Worm (Caenorhabditis elegans) whole organism, young adult: ENCODE measurements around the gene T23F2.2.
A peak's percentile ranks its signal among the peaks of the same experiment; 100 is the strongest.

ENCODE experiments used
- B0261.1 ChIP-seq: sonication (generic microtip); optimal IDR thresholded peaks from 2 replicates; lab custom pipeline; 2016; ENCODE audit warnings: mild to moderate bottlenecking, missing genetic modification characterization, moderate library complexity, missing compliant biosample characterization
- C17E4.6 ChIP-seq: fragments of 200-800 bp; sonication (Bioruptor generic); IDR thresholded peaks from 2 replicates; pipeline ENCODE4 v1.3.6; 2022; ENCODE audit warnings: missing genetic modification reagents, missing genetic modification characterization, missing compliant biosample characterization
- F52B5.7 ChIP-seq: sonication (generic microtip); optimal IDR thresholded peaks from 2 replicates; lab custom pipeline; 2016; ENCODE audit warnings: mild to moderate bottlenecking, missing genetic modification characterization, missing compliant biosample characterization
- K11D2.4 ChIP-seq: fragments of 200-800 bp; sonication (Bioruptor generic); IDR thresholded peaks from 2 replicates; pipeline ENCODE4 v1.3.6; 2022; ENCODE audit warnings: missing genetic modification reagents, missing genetic modification characterization, missing compliant biosample characterization
- Y53G8AR.9 ChIP-seq: fragments of 200-800 bp; sonication (Bioruptor generic); conservative IDR thresholded peaks from 2 replicates; pipeline ENCODE4 v1.3.6; 2022; ENCODE audit warnings: missing genetic modification reagents, missing genetic modification characterization, missing compliant biosample characterization
- aptf-3 ChIP-seq: fragments of 200-800 bp; sonication (Bioruptor generic); IDR thresholded peaks from 2 replicates; pipeline ENCODE4 v1.3.6; 2022; ENCODE audit warnings: missing genetic modification characterization, missing compliant biosample characterization
- atf-7 ChIP-seq: sonication (generic microtip); optimal IDR thresholded peaks from 2 replicates; lab custom pipeline; 2017; ENCODE audit warnings: mild to moderate bottlenecking, missing genetic modification characterization, missing compliant biosample characterization
- athp-1 ChIP-seq: sonication (generic microtip); optimal IDR thresholded peaks from 2 replicates; lab custom pipeline; 2017; ENCODE audit warnings: mild to moderate bottlenecking, missing genetic modification characterization, missing compliant biosample characterization
- bed-1 ChIP-seq: fragments of 200-800 bp; sonication (Bioruptor generic); IDR thresholded peaks from 2 replicates; pipeline ENCODE4 v1.3.6; 2022; ENCODE audit warnings: missing genetic modification reagents, missing genetic modification characterization, missing compliant biosample characterization
- dpl-1 ChIP-seq: fragments of 150-350 bp; optimal IDR thresholded peaks from 2 replicates; lab custom pipeline; 2014; ENCODE audit warnings: missing biosample characterization, missing genetic modification reagents, missing genetic modification characterization
- hmg-1.2 ChIP-seq: fragments of 200-800 bp; sonication (Bioruptor generic); IDR thresholded peaks from 2 replicates; pipeline ENCODE4 v1.3.6; 2022; ENCODE audit warnings: missing genetic modification reagents, missing genetic modification characterization, missing compliant biosample characterization
- hsf-1 ChIP-seq: fragments of 200-800 bp; sonication (Bioruptor generic); IDR thresholded peaks from 2 replicates; pipeline ENCODE4 v1.3.6; 2022; ENCODE audit warnings: missing genetic modification reagents, missing genetic modification characterization, missing compliant biosample characterization
- let-526 ChIP-seq: fragments of 200-800 bp; sonication (Bioruptor generic); IDR thresholded peaks from 2 replicates; pipeline ENCODE4 v1.3.6; 2022; ENCODE audit warnings: missing genetic modification reagents, missing genetic modification characterization, missing compliant biosample characterization
- lin-26 ChIP-seq: fragments of 200-800 bp; sonication (Bioruptor generic); IDR thresholded peaks from 2 replicates; pipeline ENCODE4 v1.3.6; 2022; ENCODE audit warnings: missing genetic modification reagents, missing genetic modification characterization, missing compliant biosample characterization
- lin-40 ChIP-seq: sonication (generic microtip); optimal IDR thresholded peaks from 2 replicates; lab custom pipeline; 2016; ENCODE audit warnings: missing genetic modification characterization, mild to moderate bottlenecking, missing compliant biosample characterization, missing genotype, missing genetic modification reagents
- lir-1 ChIP-seq: fragments of 200-800 bp; sonication (Bioruptor generic); conservative IDR thresholded peaks from 2 replicates; pipeline ENCODE4 v1.3.6; 2022; ENCODE audit warnings: missing genetic modification reagents, missing genetic modification characterization, missing compliant biosample characterization
- mcd-1 ChIP-seq: fragments of 200-800 bp; sonication (Bioruptor generic); IDR thresholded peaks from 2 replicates; pipeline ENCODE4 v1.3.6; 2022; ENCODE audit warnings: missing genetic modification reagents, missing genetic modification characterization, missing compliant biosample characterization
- mel-28 ChIP-seq: sonication (generic microtip); optimal IDR thresholded peaks from 2 replicates; lab custom pipeline; 2016; ENCODE audit warnings: borderline replicate concordance, mild to moderate bottlenecking, missing genetic modification characterization, missing compliant biosample characterization
- mxl-1 ChIP-seq: sonication (generic microtip); optimal IDR thresholded peaks from 2 replicates; lab custom pipeline; 2016; ENCODE audit warnings: missing genetic modification characterization, missing compliant biosample characterization
- nfya-2 ChIP-seq: fragments of 200-800 bp; sonication (Bioruptor generic); IDR thresholded peaks from 2 replicates; pipeline ENCODE4 v1.3.6; 2022; ENCODE audit warnings: missing genetic modification reagents, missing genetic modification characterization, missing compliant biosample characterization
- nfyb-1 ChIP-seq: fragments of 200-800 bp; sonication (Bioruptor generic); IDR thresholded peaks from 2 replicates; pipeline ENCODE4 v1.3.6; 2022; ENCODE audit warnings: missing genetic modification reagents, missing genetic modification characterization, missing compliant biosample characterization
- sea-2 ChIP-seq: fragments of 200-800 bp; sonication (Bioruptor generic); IDR thresholded peaks from 2 replicates; pipeline ENCODE4 v1.3.6; 2022; ENCODE audit warnings: missing genetic modification characterization, missing compliant biosample characterization
- zfh-2 ChIP-seq: fragments of 200-800 bp; sonication (Bioruptor generic); conservative IDR thresholded peaks from 2 replicates; pipeline ENCODE4 v1.3.6; 2022; ENCODE audit warnings: missing genetic modification reagents, missing genetic modification characterization, missing compliant biosample characterization
- zim-3 ChIP-seq: sonication (generic microtip); optimal IDR thresholded peaks from 2 replicates; lab custom pipeline; 2017; ENCODE audit warnings: mild to moderate bottlenecking, missing genetic modification characterization, moderate library complexity, missing compliant biosample characterization
- ztf-18 ChIP-seq: sonication (generic microtip); optimal IDR thresholded peaks from 2 replicates; lab custom pipeline; 2016; ENCODE audit warnings: missing genotype, mild to moderate bottlenecking, missing genetic modification characterization, missing compliant biosample characterization
- ztf-22 ChIP-seq: fragments of 200-800 bp; sonication (Bioruptor generic); optimal IDR thresholded peaks from 2 replicates; lab custom pipeline; 2018; ENCODE audit warnings: mild to moderate bottlenecking, missing genetic modification characterization, moderate library complexity, missing compliant biosample characterization
- ztf-26 ChIP-seq: sonication (generic microtip); optimal IDR thresholded peaks from 2 replicates; lab custom pipeline; 2017; ENCODE audit warnings: missing genetic modification characterization, missing compliant biosample characterization
- ztf-3 ChIP-seq: fragments of 200-800 bp; sonication (Bioruptor generic); optimal IDR thresholded peaks from 2 replicates; lab custom pipeline; 2018; ENCODE audit warnings: mild to moderate bottlenecking, missing genetic modification characterization, missing compliant biosample characterization

Gene T23F2.2

DNA sequence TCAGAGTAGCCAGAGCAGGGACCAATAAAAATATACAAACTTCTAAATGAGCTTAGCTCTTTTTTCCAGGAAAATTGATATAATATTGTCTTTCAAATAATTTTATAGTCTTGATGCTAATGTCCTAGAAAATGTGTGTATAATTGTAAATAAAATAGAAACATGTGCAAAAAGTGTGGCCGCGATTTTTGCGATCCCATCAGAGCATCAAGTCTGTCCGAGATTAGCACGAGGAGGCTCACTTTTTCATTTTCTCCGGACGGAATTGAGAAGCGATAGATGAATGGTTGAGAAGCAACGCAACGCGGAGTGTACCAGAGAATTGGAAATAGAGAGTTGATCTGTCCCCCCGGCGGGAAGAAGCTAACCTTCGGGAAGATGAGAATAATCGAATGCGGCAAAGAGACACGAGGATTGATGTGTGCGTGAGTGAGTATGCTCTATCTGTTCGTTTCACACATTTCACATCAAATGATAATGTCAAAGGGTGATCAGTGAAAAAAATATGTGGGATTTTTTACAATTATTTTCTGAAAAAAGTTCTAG, 1.5 kb upstream of the T23F2.2 start:
- TF ChIP-seq lin-40 (no peak), K11D2.4 (no peak), aptf-3 (GFP tag; lab: Robert Waterston, UW) (no peak), hmg-1.2 (GFP tag; lab: Robert Waterston, UW) (no peak), lin-26 (GFP tag; lab: Robert Waterston, UW) (no peak), hsf-1 (GFP tag; lab: Robert Waterston, UW) (no peak), athp-1 (no peak), let-526 (GFP tag; lab: Robert Waterston, UW) (no peak), mel-28 (tag; lab: Kevin White, UChicago) (no peak), mxl-1 (tag; lab: Kevin White, UChicago) (no peak), lir-1 (GFP tag; lab: Robert Waterston, UW) (no peak), mcd-1 (GFP tag; lab: Robert Waterston, UW) (no peak), zim-3 (tag; lab: Kevin White, UChicago) (no peak), ztf-26 (tag; lab: Kevin White, UChicago) (no peak), B0261.1 (tag; lab: Kevin White, UChicago) (no peak)

DNA sequence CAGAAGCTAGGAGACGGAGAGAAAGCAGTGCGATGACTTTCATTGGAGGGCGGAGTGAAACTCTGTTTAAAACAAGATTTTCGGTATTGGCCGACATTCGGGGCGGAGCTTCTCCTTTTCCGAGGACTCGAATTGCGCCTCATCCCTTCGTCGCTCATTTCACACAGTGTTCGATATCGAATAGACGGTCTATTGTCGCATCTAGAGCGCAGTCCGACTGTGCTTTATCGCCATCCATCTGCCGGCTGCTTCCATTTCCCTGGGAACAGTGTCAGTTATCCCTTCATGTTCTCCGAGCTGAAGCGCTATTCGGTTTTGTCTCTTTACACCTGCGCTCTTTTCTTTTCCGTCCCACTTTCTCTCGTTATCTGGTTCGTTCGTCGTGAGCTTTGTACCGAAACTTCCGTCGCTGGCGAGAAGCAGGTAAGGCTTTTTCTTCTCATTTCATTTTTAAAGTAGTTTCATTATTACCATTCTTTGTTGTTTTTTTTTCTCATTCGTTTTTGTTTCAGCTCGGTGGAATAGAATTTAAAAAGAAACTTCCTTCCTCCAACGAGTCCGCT, 12.1 kb downstream of the T23F2.2 start, which contains the start of the genes bus-8A and bus-8B:
Gene bus-8A (plus strand): TSS at position 96 of the 563 bp plus-strand sequence.
Gene bus-8B (plus strand): TSS at position 513 of the 563 bp plus-strand sequence.
- no peak for TF ChIP-seq K11D2.4
- TF ChIP-seq zfh-2 (GFP tag; lab: Robert Waterston, UW), result 0 out of 2 replicates have a peak, but pooled peaks have one; percentile 34

ce11 chrX:5489538-5489937, 15.5 kb downstream of the T23F2.2 start, which contains the start of gene F55D1.1:
Gene F55D1.1, plus strand, starts transcription at chrX:5489838.
- TF ChIP-seq bed-1 (GFP tag; lab: Robert Waterston, UW), result no peak
- TF ChIP-seq atf-7, result no peak
- no peak for TF ChIP-seq C17E4.6 (GFP tag; lab: Robert Waterston, UW)

ce11 chrX:5488867-5489266, 16.2 kb downstream of the T23F2.2 start:
- TF ChIP-seq ztf-3 (GFP tag; lab: Kevin White, UChicago) (no peak), sea-2 (no peak), F52B5.7 (tag; lab: Kevin White, UChicago) (no peak), athp-1 (no peak), nfya-2 (GFP tag; lab: Robert Waterston, UW) (no peak), dpl-1 (no peak), zfh-2 (GFP tag; lab: Robert Waterston, UW) (0 out of 2 replicates have a peak, but pooled peaks have one; percentile 17), ztf-22 (GFP tag; lab: Kevin White, UChicago) (no peak), nfyb-1 (GFP tag; lab: Robert Waterston, UW) (no peak)

DNA sequence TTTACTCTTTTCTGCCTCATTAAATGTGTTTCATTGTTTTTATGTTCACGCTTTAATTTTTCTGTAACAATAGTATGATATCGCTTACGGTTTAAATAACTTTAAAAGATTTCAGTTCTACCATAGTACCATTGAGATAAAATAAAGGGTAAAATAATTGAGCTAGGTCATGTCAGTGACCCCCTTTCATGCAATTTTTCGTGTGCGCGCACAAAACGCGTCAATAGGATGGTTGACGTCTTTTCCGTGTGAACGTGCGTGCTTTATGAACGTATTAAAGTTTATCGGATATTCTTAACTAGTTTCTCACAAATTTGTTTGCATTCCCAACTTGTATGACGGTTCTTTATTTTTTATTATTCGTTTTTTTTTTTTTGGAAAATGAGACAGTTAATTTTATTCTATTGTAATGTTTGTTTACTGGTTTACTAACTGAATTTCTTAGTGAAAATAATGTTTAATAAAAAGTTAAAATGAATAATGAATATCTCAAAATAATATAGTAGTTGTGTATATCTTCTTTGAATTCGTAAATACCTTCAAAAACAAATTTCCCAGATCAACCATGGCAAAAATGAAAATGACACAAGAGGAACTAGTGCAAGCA, 19.0 kb downstream of the T23F2.2 start, which contains the start of gene C25F6.1:
Gene C25F6.1 (plus strand): TSS at position 557 of the 607 bp plus-strand sequence.
- no peak for TF ChIP-seq Y53G8AR.9 (GFP tag; lab: Robert Waterston, UW)
- TF ChIP-seq ztf-18 (tag; lab: Kevin White, UChicago), result peak; percentile 78
- no peak for TF ChIP-seq sea-2
- no peak for TF ChIP-seq bed-1 (GFP tag; lab: Robert Waterston, UW)
- TF ChIP-seq, all 124 proteins: peak for 1
